Fruit fly (Drosophila melanogaster) whole organism, embryonic: ENCODE data around the gene CG11617.
A peak's percentile ranks its signal among the peaks of the same experiment; 100 is the strongest.

ENCODE experiments used
- Bgb ChIP-seq: fragments of 200-800 bp; sonication (Bioruptor generic); IDR thresholded peaks from 2 replicates; pipeline ENCODE4 v1.3.6; 2022; ENCODE audit warnings: missing biosample characterization, missing genetic modification characterization; ENCODE audit not compliant: partially characterized antibody
- CG11247 ChIP-seq: fragments of 200-800 bp; sonication (Bioruptor generic); IDR thresholded peaks from 2 replicates; pipeline ENCODE4 v1.3.6; 2022; ENCODE audit warnings: missing biosample characterization, missing genetic modification characterization
- CG11456 ChIP-seq: fragments of 200-800 bp; sonication (Bioruptor generic); IDR thresholded peaks from 3 replicates; pipeline ENCODE4 v1.3.6; 2022; ENCODE audit warnings: missing biosample characterization, missing genetic modification characterization
- CG11696 ChIP-seq: fragments of 200-800 bp; sonication (Bioruptor generic); IDR thresholded peaks from 2 replicates; pipeline ENCODE4 v1.3.6; 2022; ENCODE audit warnings: missing biosample characterization, missing genetic modification characterization
- CG12942 ChIP-seq: fragments of 200-800 bp; sonication (Bioruptor generic); optimal IDR thresholded peaks from 3 replicates; lab custom pipeline; 2016; ENCODE audit warnings: missing biosample characterization, missing genetic modification characterization
- CG13287 ChIP-seq: fragments of 200-800 bp; sonication (Bioruptor generic); IDR thresholded peaks from 2 replicates; pipeline ENCODE4 v1.3.6; 2022; ENCODE audit warnings: missing biosample characterization, missing genetic modification characterization; ENCODE audit not compliant: partially characterized antibody
- CG14014 ChIP-seq: fragments of 200-800 bp; sonication (Bioruptor generic); IDR thresholded peaks from 2 replicates; pipeline ENCODE4 v1.3.6; 2022; ENCODE audit warnings: missing biosample characterization, missing genetic modification characterization
- CG14965 ChIP-seq: fragments of 200-800 bp; sonication (Bioruptor generic); optimal IDR thresholded peaks from 2 replicates; lab custom pipeline; 2016; ENCODE audit warnings: missing biosample characterization, missing genetic modification characterization, borderline replicate concordance
- CG15479 ChIP-seq: fragments of 200-800 bp; sonication (Bioruptor generic); optimal IDR thresholded peaks from 3 replicates; lab custom pipeline; 2019; ENCODE audit warnings: missing biosample characterization, mild to moderate bottlenecking, missing genetic modification characterization, moderate library complexity
- CG16779 ChIP-seq: fragments of 200-800 bp; sonication (Bioruptor generic); IDR thresholded peaks from 2 replicates; pipeline ENCODE4 v1.3.6; 2022; ENCODE audit warnings: missing biosample characterization, missing genetic modification characterization
- CG18619 ChIP-seq: fragments of 200-800 bp; sonication (Bioruptor generic); optimal IDR thresholded peaks from 3 replicates; lab custom pipeline; 2017; ENCODE audit warnings: missing biosample characterization, mild to moderate bottlenecking, missing genetic modification characterization
- CG31224 ChIP-seq: fragments of 200-800 bp; sonication (Bioruptor generic); IDR thresholded peaks from 2 replicates; pipeline ENCODE4 v1.3.6; 2022; ENCODE audit warnings: missing biosample characterization, missing genetic modification characterization
- CG34224 ChIP-seq: fragments of 200-800 bp; sonication (Bioruptor generic); IDR thresholded peaks from 3 replicates; pipeline ENCODE4 v1.3.6; 2022; ENCODE audit warnings: missing biosample characterization, missing genetic modification characterization; ENCODE audit not compliant: partially characterized antibody
- CG4820 ChIP-seq: fragments of 200-800 bp; sonication (Bioruptor generic); optimal IDR thresholded peaks from 3 replicates; lab custom pipeline; 2016; ENCODE audit warnings: missing biosample characterization, missing genetic modification characterization
- CG5953 ChIP-seq: fragments of 200-800 bp; sonication (Bioruptor generic); IDR thresholded peaks from 2 replicates; pipeline ENCODE4 v1.3.6; 2022; ENCODE audit warnings: missing biosample characterization, missing genetic modification characterization
- CG7745 ChIP-seq: fragments of 200-800 bp; sonication (Bioruptor generic); optimal IDR thresholded peaks from 2 replicates; lab custom pipeline; 2018; ENCODE audit warnings: missing biosample characterization, mild to moderate bottlenecking, missing genetic modification characterization, moderate library complexity
- CG8281 ChIP-seq: fragments of 200-800 bp; sonication (Bioruptor generic); optimal IDR thresholded peaks from 2 replicates; lab custom pipeline; 2018; ENCODE audit warnings: missing biosample characterization, mild to moderate bottlenecking, missing genetic modification characterization, moderate library complexity
- CG9797 ChIP-seq: fragments of 200-800 bp; sonication (Bioruptor generic); optimal IDR thresholded peaks from 3 replicates; lab custom pipeline; 2018; ENCODE audit warnings: missing biosample characterization, mild to moderate bottlenecking, missing genetic modification characterization
- CG9817 ChIP-seq: fragments of 200-800 bp; sonication (Bioruptor generic); optimal IDR thresholded peaks from 2 replicates; lab custom pipeline; 2018; ENCODE audit warnings: missing biosample characterization, mild to moderate bottlenecking, missing genetic modification characterization, moderate library complexity
- Dek ChIP-seq: fragments of 200-800 bp; sonication (Bioruptor generic); optimal IDR thresholded peaks from 3 replicates; lab custom pipeline; 2019; ENCODE audit warnings: missing biosample characterization, mild to moderate bottlenecking, missing genetic modification characterization, moderate library complexity
- ERR ChIP-seq: fragments of 200-800 bp; sonication (Bioruptor generic); optimal IDR thresholded peaks from 2 replicates; lab custom pipeline; 2016; ENCODE audit warnings: missing biosample characterization, missing genetic modification characterization
- HLHmδ ChIP-seq: fragments of 200-800 bp; sonication (Bioruptor generic); optimal IDR thresholded peaks from 2 replicates; lab custom pipeline; 2018; ENCODE audit warnings: missing biosample characterization, mild to moderate bottlenecking, missing genetic modification characterization, moderate library complexity
- Hr78 ChIP-seq, 2 experiments: fragments of 200-800 bp in 1 of 2; fragments of >200 bp in 1 of 2; sonication (Bioruptor generic) in 1 of 2; optimal IDR thresholded peaks; 2 replicates each; lab custom pipeline; 2017 to 2019; ENCODE audit warnings: missing biosample characterization in 2 of 2, missing genetic modification characterization in 2 of 2, mild to moderate bottlenecking in 1 of 2, moderate library complexity in 1 of 2
- MTF-1 ChIP-seq: fragments of 200-800 bp; sonication (Bioruptor generic); optimal IDR thresholded peaks from 2 replicates; lab custom pipeline; 2018; ENCODE audit warnings: missing biosample characterization, mild to moderate bottlenecking, missing genetic modification characterization, borderline replicate concordance
- Mad ChIP-seq: fragments of 200-800 bp; sonication (Bioruptor generic); optimal IDR thresholded peaks from 2 replicates; lab custom pipeline; 2016; ENCODE audit warnings: missing biosample characterization, missing genetic modification characterization
- Poxn ChIP-seq: fragments of 200-800 bp; sonication (Bioruptor generic); IDR thresholded peaks from 2 replicates; pipeline ENCODE4 v1.3.6; 2022; ENCODE audit warnings: missing biosample characterization, missing genetic modification characterization
- Xbp1 ChIP-seq: fragments of 200-800 bp; sonication (Bioruptor generic); optimal IDR thresholded peaks from 3 replicates; lab custom pipeline; 2016; ENCODE audit warnings: missing biosample characterization, mild to moderate bottlenecking, missing genetic modification characterization
- amos ChIP-seq: fragments of 200-800 bp; sonication (Bioruptor generic); IDR thresholded peaks from 2 replicates; pipeline ENCODE4 v1.3.6; 2022; ENCODE audit warnings: missing biosample characterization, missing genetic modification characterization; ENCODE audit not compliant: partially characterized antibody
- ato ChIP-seq: fragments of 200-800 bp; sonication (Bioruptor generic); IDR thresholded peaks from 2 replicates; pipeline ENCODE4 v1.3.6; 2022; ENCODE audit warnings: missing biosample characterization, missing genetic modification characterization; ENCODE audit not compliant: partially characterized antibody
- az2 ChIP-seq: fragments of 200-800 bp; sonication (Bioruptor generic); optimal IDR thresholded peaks from 3 replicates; lab custom pipeline; 2016; ENCODE audit warnings: missing biosample characterization, missing genetic modification characterization
- bsh ChIP-seq, 2 experiments: fragments of 200-800 bp; sonication (Bioruptor generic); optimal IDR thresholded peaks; 2 replicates each; lab custom pipeline; 2017 to 2018; ENCODE audit warnings: mild to moderate bottlenecking in 2 of 2, missing biosample characterization in 2 of 2, missing genetic modification characterization in 2 of 2, moderate library complexity in 1 of 2
- cas ChIP-seq: fragments of 200-800 bp; sonication (Bioruptor generic); IDR thresholded peaks from 2 replicates; pipeline ENCODE4 v1.3.6; 2022; ENCODE audit warnings: missing biosample characterization, missing genetic modification characterization
- chif ChIP-seq, 2 experiments: fragments of 200-800 bp; sonication (Bioruptor generic); optimal IDR thresholded peaks; 3 replicates each; lab custom pipeline; 2016; ENCODE audit warnings: missing biosample characterization in 2 of 2, missing genetic modification characterization in 2 of 2
- dmrt99B ChIP-seq: fragments of 200-800 bp; sonication (Bioruptor generic); optimal IDR thresholded peaks from 2 replicates; lab custom pipeline; 2018; ENCODE audit warnings: missing biosample characterization, mild to moderate bottlenecking, missing genetic modification characterization, moderate library complexity
- esg ChIP-seq: fragments of 200-800 bp; sonication (Bioruptor generic); conservative IDR thresholded peaks from 2 replicates; pipeline ENCODE4 v1.3.6; 2022; ENCODE audit warnings: missing biosample characterization, missing genetic modification characterization
- exex ChIP-seq: fragments of 200-800 bp; sonication (Bioruptor generic); optimal IDR thresholded peaks from 4 replicates; lab custom pipeline; 2018; ENCODE audit warnings: missing biosample characterization, mild to moderate bottlenecking, missing genetic modification characterization, moderate library complexity
- ftz-f1 ChIP-seq: fragments of 200-800 bp; sonication (Bioruptor generic); optimal IDR thresholded peaks from 2 replicates; lab custom pipeline; 2016; ENCODE audit warnings: missing biosample characterization, missing genetic modification characterization
- gt ChIP-seq: fragments of 200-800 bp; sonication (Bioruptor generic); IDR thresholded peaks from 2 replicates; pipeline ENCODE4 v1.3.6; 2022; ENCODE audit warnings: missing biosample characterization, missing genetic modification characterization
- insv ChIP-seq, 2 experiments: fragments of 200-800 bp; sonication (Bioruptor generic); optimal IDR thresholded peaks; 3 replicates each; lab custom pipeline; 2016 to 2018; ENCODE audit warnings: missing biosample characterization in 2 of 2, missing genetic modification characterization in 2 of 2
- lov ChIP-seq, 2 experiments: fragments of 200-800 bp in 1 of 2; fragments of >200 bp in 1 of 2; sonication (Bioruptor generic) in 1 of 2; IDR thresholded peaks in 1 of 2; optimal IDR thresholded peaks in 1 of 2; 2 replicates in 1 of 2; 3 replicates in 1 of 2; pipeline versions ENCODE4 v1.3.6 to Lab custom; 2017 to 2022; ENCODE audit warnings: missing biosample characterization in 1 of 2, missing genetic modification characterization in 1 of 2
- mirr ChIP-seq: fragments of 200-800 bp; sonication (Bioruptor generic); optimal IDR thresholded peaks from 3 replicates; lab custom pipeline; 2018; ENCODE audit warnings: missing biosample characterization, mild to moderate bottlenecking, missing genetic modification characterization
- pzg ChIP-seq: fragments of 200-800 bp; sonication (Bioruptor generic); optimal IDR thresholded peaks from 3 replicates; lab custom pipeline; 2018; ENCODE audit warnings: missing biosample characterization, mild to moderate bottlenecking, missing genetic modification characterization, moderate library complexity
- repo ChIP-seq: fragments of 200-800 bp; sonication (Bioruptor generic); optimal IDR thresholded peaks from 2 replicates; lab custom pipeline; 2016; ENCODE audit warnings: missing biosample characterization, missing genetic modification characterization
- schlank ChIP-seq: fragments of 200-800 bp; sonication (Bioruptor generic); optimal IDR thresholded peaks from 2 replicates; lab custom pipeline; 2018; ENCODE audit warnings: missing biosample characterization, mild to moderate bottlenecking, missing genetic modification characterization
- sens-2 ChIP-seq: fragments of 200-800 bp; sonication (Bioruptor generic); IDR thresholded peaks from 2 replicates; pipeline ENCODE4 v1.3.6; 2022; ENCODE audit warnings: missing biosample characterization, missing genetic modification characterization
- trh ChIP-seq: fragments of 200-800 bp; sonication (Bioruptor generic); optimal IDR thresholded peaks from 2 replicates; lab custom pipeline; 2016; ENCODE audit warnings: missing biosample characterization, missing genetic modification characterization
- unpg ChIP-seq: fragments of 200-800 bp; sonication (Bioruptor generic); optimal IDR thresholded peaks from 3 replicates; lab custom pipeline; 2018; ENCODE audit warnings: missing biosample characterization, mild to moderate bottlenecking, missing genetic modification characterization, moderate library complexity

Gene CG11617

DNA sequence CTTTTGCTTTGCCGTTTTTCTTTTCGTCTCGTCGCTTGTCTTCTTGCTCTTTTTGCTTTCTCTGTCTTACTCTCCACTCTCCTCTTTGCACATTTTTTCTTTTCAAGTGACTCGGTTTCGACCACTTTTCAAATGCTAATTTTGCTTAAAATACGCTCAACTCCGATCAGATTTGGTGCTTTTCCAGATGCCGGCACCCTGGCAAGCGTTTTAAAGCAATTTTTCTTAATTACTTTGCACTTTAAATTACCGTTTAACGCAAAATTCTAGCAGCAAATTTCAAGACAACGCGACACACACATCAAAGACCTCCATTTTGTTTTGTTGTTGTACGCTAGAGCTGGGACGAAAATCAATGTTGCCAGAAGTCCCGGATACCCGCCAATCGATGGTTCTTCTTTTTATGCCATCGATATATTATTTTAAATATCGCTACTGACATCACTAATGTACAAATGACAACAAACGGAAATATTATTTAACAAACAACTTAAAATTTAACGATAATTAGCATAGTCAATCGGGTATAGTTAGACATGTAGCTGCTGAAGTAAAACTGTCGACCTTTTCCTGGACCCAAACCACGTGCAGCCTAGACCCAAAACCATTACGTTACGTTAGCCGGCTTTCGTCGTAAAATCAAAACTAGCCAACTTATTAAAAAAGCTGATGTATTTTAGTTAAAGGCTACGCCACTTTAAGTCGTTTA, 43.6 kb upstream of the CG11617 start, which contains the start of gene kis (continued):
- no peak for TF ChIP-seq ftz-f1
- TF ChIP-seq CG11456 (GFP tag; lab: Robert Waterston, UW) = peak; percentile 35; the same call in 1 of the 3 replicates
- no peak for TF ChIP-seq gt (GFP tag; lab: Robert Waterston, UW)
- peak; percentile 12 for TF ChIP-seq repo
- TF ChIP-seq CG34224 (GFP tag; lab: Robert Waterston, UW) = peak; percentile 96
- no peak for TF ChIP-seq sens-2 (GFP tag; lab: Robert Waterston, UW)
- TF ChIP-seq exex (tag; lab: Kevin White, UChicago) = peak; percentile 17
- TF ChIP-seq CG11696 (GFP tag; lab: Robert Waterston, UW) = no peak
- TF ChIP-seq CG15479 (GFP tag; lab: Kevin White, UChicago) = no peak
- TF ChIP-seq schlank (tag; lab: Kevin White, UChicago) = no peak
- no peak for TF ChIP-seq insv (GFP tag; optimal IDR thresholded peaks at IDR 0.05; lab: Kevin White, UChicago)
- TF ChIP-seq CG9817 (tag; lab: Kevin White, UChicago) = peak; percentile 36
- no peak for TF ChIP-seq CG5953 (GFP tag; lab: Robert Waterston, UW)
- peak; percentile 50 for TF ChIP-seq ERR
- peak; percentile 95 for TF ChIP-seq pzg (GFP tag; lab: Kevin White, UChicago)
- peak; percentile 73 for TF ChIP-seq CG7745
- TF ChIP-seq Xbp1 (GFP tag; lab: Kevin White, UChicago) = peak; percentile 45
- peak; percentile 98 for TF ChIP-seq amos (GFP tag; lab: Robert Waterston, UW)
- no peak for TF ChIP-seq CG14014 (GFP tag; lab: Robert Waterston, UW)
- TF ChIP-seq dmrt99B (tag; lab: Kevin White, UChicago) = no peak
- no peak for TF ChIP-seq CG4820 (GFP tag; lab: Kevin White, UChicago)
- TF ChIP-seq trh (GFP tag; lab: Kevin White, UChicago) = no peak
- no peak for TF ChIP-seq Poxn
- TF ChIP-seq ato (GFP tag; lab: Robert Waterston, UW) = peak; percentile 91
- no peak for TF ChIP-seq mirr
- TF ChIP-seq CG16779 (GFP tag; lab: Robert Waterston, UW) = no peak
- TF ChIP-seq Mad (GFP tag; lab: Kevin White, UChicago) = peak; percentile 43
- no peak for TF ChIP-seq esg (GFP tag; lab: Robert Waterston, UW)
- TF ChIP-seq Bgb (GFP tag; lab: Robert Waterston, UW) = peak; percentile 96
- TF ChIP-seq cas (GFP tag; lab: Robert Waterston, UW) = no peak
- no peak for TF ChIP-seq MTF-1 (GFP tag; lab: Kevin White, UChicago)
- no peak for TF ChIP-seq CG31224 (GFP tag; lab: Robert Waterston, UW)
- peak; percentile 30 for TF ChIP-seq CG12942 (GFP tag; lab: Kevin White, UChicago)
- no peak for TF ChIP-seq CG14965
- peak in 1 of 2 experiments; percentile 59 for TF ChIP-seq Hr78 (GFP tag; optimal IDR thresholded peaks at IDR 0.05; lab: Kevin White, UChicago)
- peak; percentile 19; the same call in 1 of the 2 replicates for TF ChIP-seq CG11247 (GFP tag; lab: Robert Waterston, UW)

DNA sequence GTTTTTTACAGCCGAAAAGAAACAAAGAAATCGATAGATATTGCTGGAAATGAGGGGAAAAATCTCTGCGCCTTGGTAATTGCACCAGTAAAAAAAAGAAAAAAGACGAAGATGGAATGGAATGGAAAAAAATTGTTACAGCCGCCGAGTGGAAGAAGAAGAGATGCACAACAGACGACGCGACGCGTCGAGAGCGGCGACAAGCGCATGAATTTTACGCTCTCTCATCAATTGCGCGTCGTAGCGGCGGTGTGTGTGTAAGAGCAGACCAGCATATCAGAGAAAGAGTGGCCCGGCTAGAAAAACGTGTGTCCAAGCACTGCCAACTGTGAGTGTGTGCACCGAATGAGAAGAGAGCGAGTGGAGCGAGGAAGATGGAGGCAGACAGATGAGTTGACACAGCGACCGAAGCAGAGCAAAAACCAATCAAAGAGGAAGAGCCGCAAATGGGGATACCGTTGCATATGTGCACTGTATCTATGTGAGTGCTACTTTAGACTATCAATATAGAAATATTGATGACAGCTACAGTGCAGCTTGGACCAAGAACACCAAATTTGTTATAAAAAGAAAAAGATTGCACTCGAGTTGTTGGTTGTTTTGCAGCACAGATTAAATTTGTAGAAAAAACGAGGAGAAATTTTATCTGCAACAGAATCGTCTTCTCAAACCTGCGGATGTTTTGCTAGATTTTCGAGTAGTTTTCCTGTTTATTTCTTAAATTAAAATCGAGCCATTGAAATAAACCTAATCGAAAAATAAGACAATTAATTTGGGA, 42.1 kb upstream of the CG11617 start:
- TF ChIP-seq CG9797 (no peak), CG18619 (GFP tag; lab: Kevin White, UChicago) (no peak), CG11696 (GFP tag; lab: Robert Waterston, UW) (no peak), CG8281 (peak; percentile 93), bsh (GFP tag; optimal IDR thresholded peaks at IDR 0.05; lab: Kevin White, UChicago) (peak; percentile 23 to 44), unpg (peak; percentile 5), chif (GFP tag; optimal IDR thresholded peaks at IDR 0.05; lab: Kevin White, UChicago) (no peak), HLHmδ (GFP tag; lab: Kevin White, UChicago) (peak; percentile 58), Dek (tag; lab: Kevin White, UChicago) (no peak), lov (optimal IDR thresholded peaks at IDR 0.05; lab: Kevin White, UChicago) (no peak), lov (GFP tag; IDR thresholded peaks at IDR 0.05; lab: Robert Waterston, UW) (0 out of 3 replicates have a peak, but pooled peaks have one; percentile 14), az2 (GFP tag; lab: Kevin White, UChicago) (peak; percentile 42), CG13287 (GFP tag; lab: Robert Waterston, UW) (peak; percentile 62)
